Worm (Caenorhabditis elegans) whole organism, midembryonic: ENCODE data around the gene wee-1.3.
"Not testable (repeated sequence)": the region's sequence is repeated elsewhere in the genome, so short reads cannot be mapped to it uniquely, and the experiment has no call there.

ENCODE experiments used
- T22C8.4 ChIP-seq: fragments of 200-800 bp; sonication (Bioruptor generic); IDR thresholded peaks from 2 replicates; pipeline ENCODE4 v1.3.6; 2022; ENCODE audit warnings: missing genetic modification characterization, missing compliant biosample characterization
- cog-1 ChIP-seq: sonication (generic microtip); optimal IDR thresholded peaks from 2 replicates; lab custom pipeline; 2016; ENCODE audit warnings: missing genetic modification characterization, missing compliant biosample characterization
- flt-1 ChIP-seq: fragments of 200-800 bp; sonication (Bioruptor generic); IDR thresholded peaks from 2 replicates; pipeline ENCODE4 v1.3.6; 2022; ENCODE audit warnings: missing genetic modification characterization, missing compliant biosample characterization
- med-1 ChIP-seq: sonication (generic microtip); optimal IDR thresholded peaks from 2 replicates; lab custom pipeline; 2017; ENCODE audit warnings: missing genetic modification characterization, mild to moderate bottlenecking, missing compliant biosample characterization, antibody characterized with exemption, missing genetic modification reagents; ENCODE audit not compliant: insufficient read depth
- ref-1 ChIP-seq: fragments of 200-800 bp; sonication (Bioruptor generic); conservative IDR thresholded peaks from 2 replicates; pipeline ENCODE4 v1.3.6; 2022; ENCODE audit warnings: missing genetic modification reagents, missing genetic modification characterization, missing compliant biosample characterization
- ztf-23 ChIP-seq: fragments of 200-800 bp; sonication (Bioruptor generic); IDR thresholded peaks from 2 replicates; pipeline ENCODE4 v1.3.6; 2022; ENCODE audit warnings: missing genetic modification reagents, missing genetic modification characterization, missing compliant biosample characterization
- ztf-29 ChIP-seq: fragments of 200-800 bp; sonication (Bioruptor generic); IDR thresholded peaks from 2 replicates; pipeline ENCODE4 v1.3.6; 2022; ENCODE audit warnings: missing genetic modification reagents, missing genetic modification characterization, missing compliant biosample characterization

DNA sequence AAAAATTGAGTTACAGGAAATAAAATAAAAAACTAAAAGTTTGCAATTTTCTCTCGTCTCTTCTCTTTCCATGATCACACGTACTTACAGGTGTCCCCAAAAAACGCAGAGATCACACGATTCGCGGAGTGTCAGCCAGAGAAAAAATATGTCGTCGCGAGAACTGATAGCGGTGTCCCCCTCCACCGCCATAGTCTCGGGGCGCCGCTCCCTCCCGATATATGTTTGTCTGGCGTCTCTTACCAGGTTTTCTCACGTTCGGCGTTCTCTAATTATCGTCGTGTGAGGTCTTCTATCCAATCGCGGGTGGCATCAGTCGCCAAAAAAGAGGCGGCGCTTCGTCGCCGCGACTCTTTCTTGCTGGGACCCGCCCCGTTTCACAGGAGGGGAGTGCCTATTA, 15.5 kb upstream of the wee-1.3 start, which contains the start of gene mab-3:
- TF ChIP-seq med-1; flt-1 (GFP tag; lab: Robert Waterston, UW); ref-1; ztf-29 (GFP tag; lab: Robert Waterston, UW); T22C8.4 (GFP tag; lab: Robert Waterston, UW); cog-1; ztf-23 (GFP tag; lab: Robert Waterston, UW): not testable (repeated sequence)
